Worm (Caenorhabditis elegans) whole organism, early embryonic: ENCODE measurements around the gene gcc-1.

Experiments used
- B0310.2 ChIP-seq: sonication (generic microtip); optimal IDR thresholded peaks from 2 replicates; lab custom pipeline; 2016; ENCODE audit warnings: mild to moderate bottlenecking, missing genetic modification characterization, missing compliant biosample characterization
- F13C5.2 ChIP-seq: sonication (generic microtip); optimal IDR thresholded peaks from 2 replicates; lab custom pipeline; 2017; ENCODE audit warnings: mild to moderate bottlenecking, missing genetic modification characterization, inconsistent platforms, missing compliant biosample characterization
- aly-1 ChIP-seq: sonication (generic microtip); optimal IDR thresholded peaks from 2 replicates; lab custom pipeline; 2016; ENCODE audit warnings: missing genetic modification characterization, missing compliant biosample characterization
- ama-1 ChIP-seq: fragments of 150-350 bp; optimal IDR thresholded peaks from 2 replicates; lab custom pipeline; 2014
- ceh-13 ChIP-seq: fragments of 200-800 bp; sonication (Bioruptor generic); optimal IDR thresholded peaks from 2 replicates; lab custom pipeline; 2018; ENCODE audit warnings: mild to moderate bottlenecking, missing genetic modification characterization, missing compliant biosample characterization
- ets-7 ChIP-seq: sonication (generic microtip); optimal IDR thresholded peaks from 2 replicates; lab custom pipeline; 2016; ENCODE audit warnings: missing genotype, missing genetic modification characterization, missing compliant biosample characterization
- flt-1 ChIP-seq: fragments of 200-800 bp; sonication (Bioruptor generic); IDR thresholded peaks from 2 replicates; pipeline ENCODE4 v1.3.6; 2022; ENCODE audit warnings: missing genetic modification characterization, missing compliant biosample characterization
- hmbx-1 ChIP-seq: sonication (generic microtip); optimal IDR thresholded peaks from 2 replicates; lab custom pipeline; 2016; ENCODE audit warnings: mild to moderate bottlenecking, missing genetic modification characterization, missing compliant biosample characterization
- hnd-1 ChIP-seq: sonication (generic microtip); optimal IDR thresholded peaks from 2 replicates; lab custom pipeline; 2016; ENCODE audit warnings: missing genetic modification characterization, missing compliant biosample characterization
- pes-1 ChIP-seq: fragments of 200-800 bp; sonication (Bioruptor generic); IDR thresholded peaks from 2 replicates; pipeline ENCODE4 v1.3.6; 2022; ENCODE audit warnings: missing genetic modification reagents, missing genetic modification characterization, missing compliant biosample characterization
- scrt-1 ChIP-seq: fragments of 200-800 bp; sonication (Bioruptor generic); IDR thresholded peaks from 2 replicates; pipeline ENCODE4 v1.3.6; 2022; ENCODE audit warnings: missing genetic modification characterization, missing compliant biosample characterization
- sea-1 ChIP-seq: fragments of 200-800 bp; sonication (Bioruptor generic); conservative IDR thresholded peaks from 2 replicates; pipeline ENCODE4 v1.3.6; 2022; ENCODE audit warnings: missing genetic modification characterization, missing compliant biosample characterization
- tbx-11 ChIP-seq: fragments of 200-800 bp; sonication (Bioruptor generic); IDR thresholded peaks from 2 replicates; pipeline ENCODE4 v1.3.6; 2022; ENCODE audit warnings: missing genetic modification characterization, missing compliant biosample characterization
- tbx-37 ChIP-seq: fragments of 200-800 bp; sonication (Bioruptor generic); conservative IDR thresholded peaks from 2 replicates; pipeline ENCODE4 v1.3.6; 2022; ENCODE audit warnings: missing genetic modification reagents, missing genetic modification characterization, missing compliant biosample characterization
- tra-4 ChIP-seq: sonication (generic microtip); optimal IDR thresholded peaks from 2 replicates; lab custom pipeline; 2017; ENCODE audit warnings: missing genetic modification characterization, missing compliant biosample characterization

gcc-1 gene

ce11 chrX:3204778-3205177 lies 45.0 kb downstream of the gcc-1 start, which contains the start of gene F28B4.1:
F28B4.1 (plus strand) TSS chrX:3205078.
- no peak for TF ChIP-seq pes-1
- TF ChIP-seq B0310.2 (tag; lab: Kevin White, UChicago): no peak
- no peak for TF ChIP-seq tbx-37 (GFP tag; lab: Robert Waterston, UW)
- no peak for TF ChIP-seq tbx-11
- no peak for TF ChIP-seq F13C5.2 (tag; lab: Kevin White, UChicago)
- TF ChIP-seq hnd-1 (tag; lab: Kevin White, UChicago): no peak
- TF ChIP-seq ets-7 (tag; lab: Kevin White, UChicago): no peak
- no peak for TF ChIP-seq ceh-13 (GFP tag; lab: Kevin White, UChicago)
- no peak for TF ChIP-seq hmbx-1 (tag; lab: Kevin White, UChicago)
- TF ChIP-seq sea-1 (GFP tag; lab: Robert Waterston, UW): no peak

- TF ChIP-seq ama-1 (lab: Kevin White, UChicago) (no peak), aly-1 (no peak), sea-1 (GFP tag; lab: Robert Waterston, UW) (no peak), tra-4 (no peak), scrt-1 (GFP tag; lab: Robert Waterston, UW) (no peak), hnd-1 (tag; lab: Kevin White, UChicago) (no peak), tbx-11 (no peak), B0310.2 (tag; lab: Kevin White, UChicago) (no peak), flt-1 (GFP tag; lab: Robert Waterston, UW) (no peak)
Measured at ce11 chrX:3209523-3209922, 49.8 kb downstream of the gcc-1 start, which contains the start of gene F28B4.4. F28B4.4 (minus strand) TSS chrX:3209623.
